Worm (Caenorhabditis elegans): Measurements from ENCODE around the gene thn-2.

Gene thn-2

DNA sequence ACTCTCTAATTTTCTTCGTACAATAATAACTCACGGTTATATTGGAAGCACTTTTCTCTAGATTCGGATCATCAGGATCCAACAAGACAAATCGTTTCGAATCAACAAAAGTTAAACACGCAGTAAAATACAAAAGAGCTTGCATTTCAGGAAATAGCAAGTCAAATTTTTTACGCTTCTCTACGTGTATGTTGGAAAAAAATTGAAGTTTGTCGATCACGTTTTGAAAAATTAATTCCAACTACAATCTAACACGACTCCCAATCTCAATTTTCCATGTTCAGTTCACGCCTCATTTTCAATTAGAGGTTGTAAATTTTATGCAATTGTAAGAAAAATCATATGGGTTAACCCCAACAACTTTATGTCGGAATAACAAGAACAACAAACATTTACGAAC lies 7.0 kb downstream of the thn-2 start, which contains the start of gene spe-45:
Gene spe-45, minus strand, starts transcription at position 145 of the 400 bp plus-strand sequence.
- TF ChIP-seq nhr-237 (tag; optimal IDR thresholded peaks at IDR 0.05) (no peak), elt-2 (tag; optimal IDR thresholded peaks at IDR 0.05) (no peak), nhr-71 (tag; optimal IDR thresholded peaks at IDR 0.05) (no peak), mdl-1 (tag; optimal IDR thresholded peaks at IDR 0.05) (no peak), nhr-85 (tag) (peak; percentile 33), swsn-7 (tag; optimal IDR thresholded peaks at IDR 0.05) (no peak), ztf-11 (tag; optimal IDR thresholded peaks at IDR 0.05) (no peak), lsy-2 (tag; optimal IDR thresholded peaks at IDR 0.05) (peak in 1 of 2 experiments; percentile 40), efl-1 (optimal IDR thresholded peaks at IDR 0.05) (no peak), efl-1 (GFP tag; optimal IDR thresholded peaks at IDR 0.05 in 1 of 2) (no peak), C04F5.9 (tag; optimal IDR thresholded peaks at IDR 0.05) (no peak), lin-13 (GFP tag; optimal IDR thresholded peaks at IDR 0.05) (no peak)

DNA sequence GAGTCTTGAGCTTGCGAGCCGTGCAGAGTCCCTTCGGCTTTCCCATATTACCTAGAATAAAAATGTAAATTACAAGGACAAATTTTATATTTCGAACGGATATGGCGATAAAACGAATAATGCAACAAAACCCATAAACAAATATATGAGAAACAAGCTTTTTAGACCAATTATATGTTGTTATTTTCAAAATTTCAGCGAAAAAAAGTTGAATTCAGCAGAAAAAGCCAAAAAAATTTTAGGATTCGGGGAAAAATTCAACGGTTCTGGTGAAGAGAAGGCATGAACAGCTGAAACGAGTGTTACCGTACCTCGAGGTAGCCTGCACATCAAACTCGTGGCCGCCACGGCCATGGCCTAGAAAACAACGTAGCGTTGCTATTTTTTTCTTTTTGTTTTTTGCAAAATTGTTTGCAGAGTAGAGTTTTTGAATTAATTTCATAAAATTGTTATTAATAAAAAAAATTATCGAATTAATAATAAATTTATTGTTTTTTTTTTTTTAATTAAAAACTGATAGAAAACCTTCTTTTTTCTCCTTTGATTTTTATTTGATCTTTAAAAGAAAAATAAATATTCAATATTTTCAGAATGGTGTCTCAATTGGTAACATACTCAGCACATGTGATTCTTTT lies 8.2 kb downstream of the thn-2 start, which contains the start of the genes rps-23 and dpm-3:
Gene rps-23, minus strand, starts transcription at position 51 of the 635 bp plus-strand sequence.
Gene dpm-3, plus strand, starts transcription at position 585 of the 635 bp plus-strand sequence.
- TF ChIP-seq ama-1 (optimal IDR thresholded peaks at IDR 0.05): peak; percentile 20
- TF ChIP-seq pqm-1 (tag; optimal IDR thresholded peaks at IDR 0.05): no peak
- TF ChIP-seq lir-3 (tag; optimal IDR thresholded peaks at IDR 0.05; ENCODE audit: poor library complexity): peak; percentile 96
- TF ChIP-seq nhr-11 (tag; optimal IDR thresholded peaks at IDR 0.05): peak; percentile 87
- TF ChIP-seq ztf-11 (tag; optimal IDR thresholded peaks at IDR 0.05): peak in 1 of 2 experiments; percentile 89
- peak; percentile 94 for TF ChIP-seq xbp-1 (tag; optimal IDR thresholded peaks at IDR 0.05)
- peak; percentile 91 for TF ChIP-seq C04F5.9 (tag; optimal IDR thresholded peaks at IDR 0.05)
- TF ChIP-seq unc-62 (GFP tag; optimal IDR thresholded peaks at IDR 0.05): no peak
- peak; percentile 94 for TF ChIP-seq lin-15B (tag; optimal IDR thresholded peaks at IDR 0.05)
- no peak for TF ChIP-seq tlp-1 (tag; optimal IDR thresholded peaks at IDR 0.05)
- TF ChIP-seq ceh-63 (GFP tag; optimal IDR thresholded peaks at IDR 0.05): no peak
- peak; percentile 81 for TF ChIP-seq aly-2 (tag; optimal IDR thresholded peaks at IDR 0.05)
- peak; percentile 82 for TF ChIP-seq blmp-1 (tag; optimal IDR thresholded peaks at IDR 0.05)
- peak; percentile 52 for TF ChIP-seq zip-4 (GFP tag; optimal IDR thresholded peaks at IDR 0.05)
- peak; percentile 93 to 96 for TF ChIP-seq efl-1 (optimal IDR thresholded peaks at IDR 0.05)
- TF ChIP-seq efl-1 (GFP tag; optimal IDR thresholded peaks at IDR 0.05 in 1 of 2): peak; percentile 87 to 98
- peak; percentile 94 for TF ChIP-seq vab-15 (tag; optimal IDR thresholded peaks at IDR 0.05)
- TF ChIP-seq tbx-2 (tag; optimal IDR thresholded peaks at IDR 0.05): peak; percentile 95
- peak; percentile 75 for TF ChIP-seq snpc-4 (tag; optimal IDR thresholded peaks at IDR 0.05)
- TF ChIP-seq pag-3 (tag; optimal IDR thresholded peaks at IDR 0.05; ENCODE audit: borderline replicate concordance, insufficient read depth): peak; percentile 8
- TF ChIP-seq hlh-4 (tag; optimal IDR thresholded peaks at IDR 0.05): no peak
- TF ChIP-seq sup-37 (GFP tag; optimal IDR thresholded peaks at IDR 0.05): peak; percentile 74
- no peak for TF ChIP-seq nhr-28 (tag; optimal IDR thresholded peaks at IDR 0.05)
- peak; percentile 72 for TF ChIP-seq F16B12.6 (tag; optimal IDR thresholded peaks at IDR 0.05)
- TF ChIP-seq rnt-1 (tag; optimal IDR thresholded peaks at IDR 0.05): peak; percentile 99
- peak; percentile 97 for TF ChIP-seq C16A3.4 (tag; optimal IDR thresholded peaks at IDR 0.05)
- peak; percentile 95 for TF ChIP-seq skn-1 (tag; optimal IDR thresholded peaks at IDR 0.05)
- TF ChIP-seq ceh-90 (tag; optimal IDR thresholded peaks at IDR 0.05): peak; percentile 85
- TF ChIP-seq nhr-90 (tag; optimal IDR thresholded peaks at IDR 0.05; ENCODE audit: poor library complexity): peak; percentile 95
- no peak for TF ChIP-seq mef-2 (tag; optimal IDR thresholded peaks at IDR 0.05)
- peak; percentile 97 for TF ChIP-seq nhr-85 (tag)
- TF ChIP-seq fos-1 (tag; optimal IDR thresholded peaks at IDR 0.05): peak; percentile 91
- TF ChIP-seq irx-1 (tag; optimal IDR thresholded peaks at IDR 0.05): peak; percentile 89
- TF ChIP-seq hpl-2 (GFP tag; optimal IDR thresholded peaks at IDR 0.05): peak; percentile 55
- peak; percentile 87 for TF ChIP-seq ceh-88 (GFP tag; IDR thresholded peaks at IDR 0.05)
- peak; percentile 95 for TF ChIP-seq pax-3 (tag; optimal IDR thresholded peaks at IDR 0.05)
- peak; percentile 79 for TF ChIP-seq sox-4 (tag; optimal IDR thresholded peaks at IDR 0.05)
- TF ChIP-seq mep-1 (tag; optimal IDR thresholded peaks at IDR 0.05): peak; percentile 98
- peak in 5 of 6 experiments; percentile 27 to 86 (median 72) for TF ChIP-seq elt-3 (tag; optimal IDR thresholded peaks at IDR 0.05)
- TF ChIP-seq egl-13 (tag; optimal IDR thresholded peaks at IDR 0.05): peak; percentile 91
- peak; percentile 90 for TF ChIP-seq unc-98 (GFP tag; IDR thresholded peaks at IDR 0.05)
- TF ChIP-seq ceh-82 (tag; optimal IDR thresholded peaks at IDR 0.05): peak; percentile 91 to 98 (median 93)
- no peak for TF ChIP-seq sptf-1 (tag; optimal IDR thresholded peaks at IDR 0.05)
- TF ChIP-seq mdl-1 (tag; optimal IDR thresholded peaks at IDR 0.05): peak in 1 of 2 experiments; percentile 87
